Worm (Caenorhabditis elegans) whole organism, early embryonic: ENCODE results near the gene mdt-26.

Experiments used
- B0310.2 ChIP-seq: sonication (generic microtip); optimal IDR thresholded peaks from 2 replicates; lab custom pipeline; 2016; ENCODE audit warnings: mild to moderate bottlenecking, missing genetic modification characterization, missing compliant biosample characterization
- F13C5.2 ChIP-seq: sonication (generic microtip); optimal IDR thresholded peaks from 2 replicates; lab custom pipeline; 2017; ENCODE audit warnings: mild to moderate bottlenecking, missing genetic modification characterization, inconsistent platforms, missing compliant biosample characterization
- aly-1 ChIP-seq: sonication (generic microtip); optimal IDR thresholded peaks from 2 replicates; lab custom pipeline; 2016; ENCODE audit warnings: missing genetic modification characterization, missing compliant biosample characterization
- ama-1 ChIP-seq: fragments of 150-350 bp; optimal IDR thresholded peaks from 2 replicates; lab custom pipeline; 2014
- ceh-13 ChIP-seq: fragments of 200-800 bp; sonication (Bioruptor generic); optimal IDR thresholded peaks from 2 replicates; lab custom pipeline; 2018; ENCODE audit warnings: mild to moderate bottlenecking, missing genetic modification characterization, missing compliant biosample characterization
- ceh-36 ChIP-seq: sonication (generic microtip); optimal IDR thresholded peaks from 2 replicates; lab custom pipeline; 2016; ENCODE audit warnings: missing genetic modification characterization, inconsistent platforms, missing compliant biosample characterization
- ets-7 ChIP-seq: sonication (generic microtip); optimal IDR thresholded peaks from 2 replicates; lab custom pipeline; 2016; ENCODE audit warnings: missing genotype, missing genetic modification characterization, missing compliant biosample characterization
- flt-1 ChIP-seq: fragments of 200-800 bp; sonication (Bioruptor generic); IDR thresholded peaks from 2 replicates; pipeline ENCODE4 v1.3.6; 2022; ENCODE audit warnings: missing genetic modification characterization, missing compliant biosample characterization
- hmbx-1 ChIP-seq: sonication (generic microtip); optimal IDR thresholded peaks from 2 replicates; lab custom pipeline; 2016; ENCODE audit warnings: mild to moderate bottlenecking, missing genetic modification characterization, missing compliant biosample characterization
- hmg-4 ChIP-seq: fragments of 200-800 bp; sonication (Bioruptor generic); optimal IDR thresholded peaks from 2 replicates; lab custom pipeline; 2018; ENCODE audit warnings: mild to moderate bottlenecking, missing genetic modification characterization, missing compliant biosample characterization
- hnd-1 ChIP-seq: sonication (generic microtip); optimal IDR thresholded peaks from 2 replicates; lab custom pipeline; 2016; ENCODE audit warnings: missing genetic modification characterization, missing compliant biosample characterization
- pes-1 ChIP-seq: fragments of 200-800 bp; sonication (Bioruptor generic); IDR thresholded peaks from 2 replicates; pipeline ENCODE4 v1.3.6; 2022; ENCODE audit warnings: missing genetic modification reagents, missing genetic modification characterization, missing compliant biosample characterization
- scrt-1 ChIP-seq: fragments of 200-800 bp; sonication (Bioruptor generic); IDR thresholded peaks from 2 replicates; pipeline ENCODE4 v1.3.6; 2022; ENCODE audit warnings: missing genetic modification characterization, missing compliant biosample characterization
- sea-1 ChIP-seq: fragments of 200-800 bp; sonication (Bioruptor generic); conservative IDR thresholded peaks from 2 replicates; pipeline ENCODE4 v1.3.6; 2022; ENCODE audit warnings: missing genetic modification characterization, missing compliant biosample characterization
- tbx-11 ChIP-seq: fragments of 200-800 bp; sonication (Bioruptor generic); IDR thresholded peaks from 2 replicates; pipeline ENCODE4 v1.3.6; 2022; ENCODE audit warnings: missing genetic modification characterization, missing compliant biosample characterization
- tbx-37 ChIP-seq: fragments of 200-800 bp; sonication (Bioruptor generic); conservative IDR thresholded peaks from 2 replicates; pipeline ENCODE4 v1.3.6; 2022; ENCODE audit warnings: missing genetic modification reagents, missing genetic modification characterization, missing compliant biosample characterization
- tra-4 ChIP-seq: sonication (generic microtip); optimal IDR thresholded peaks from 2 replicates; lab custom pipeline; 2017; ENCODE audit warnings: missing genetic modification characterization, missing compliant biosample characterization

The mdt-26 gene

ce11 chrII:5704479-5704878 is 43.5 kb downstream of the mdt-26 start:
- TF ChIP-seq ama-1 = no peak

ce11 chrII:5707532-5707931 is 46.6 kb downstream of the mdt-26 start, which contains the start of gene osta-2:
Gene osta-2 (plus strand): TSS chrII:5707691.
- TF ChIP-seq hmg-4 (GFP tag; lab: Kevin White, UChicago) (no peak), F13C5.2 (tag; lab: Kevin White, UChicago) (no peak), pes-1 (GFP tag; lab: Robert Waterston, UW) (no peak), tra-4 (tag; lab: Kevin White, UChicago) (no peak), B0310.2 (tag; lab: Kevin White, UChicago) (no peak), ceh-36 (tag; lab: Kevin White, UChicago) (no peak), scrt-1 (GFP tag; lab: Robert Waterston, UW) (no peak), sea-1 (no peak), tbx-37 (GFP tag; lab: Robert Waterston, UW) (no peak), hnd-1 (tag; lab: Kevin White, UChicago) (no peak), aly-1 (tag; lab: Kevin White, UChicago) (no peak), ceh-13 (GFP tag; lab: Kevin White, UChicago) (no peak), hmbx-1 (tag; lab: Kevin White, UChicago) (no peak), ama-1 (no peak), tbx-11 (no peak), flt-1 (GFP tag; lab: Robert Waterston, UW) (no peak), ets-7 (tag; lab: Kevin White, UChicago) (no peak)

ce11 chrII:5708154-5708553 is 47.2 kb downstream of the mdt-26 start:
- no peak for TF ChIP-seq ceh-36 (tag; lab: Kevin White, UChicago)
- no peak for TF ChIP-seq flt-1 (GFP tag; lab: Robert Waterston, UW)
- TF ChIP-seq pes-1 (GFP tag; lab: Robert Waterston, UW) = no peak
- no peak for TF ChIP-seq ets-7 (tag; lab: Kevin White, UChicago)
- TF ChIP-seq F13C5.2 (tag; lab: Kevin White, UChicago) = no peak
- no peak for TF ChIP-seq tbx-37 (GFP tag; lab: Robert Waterston, UW)
- no peak for TF ChIP-seq scrt-1 (GFP tag; lab: Robert Waterston, UW)
- no peak for TF ChIP-seq hmg-4 (GFP tag; lab: Kevin White, UChicago)
- TF ChIP-seq sea-1 = no peak
- no peak for TF ChIP-seq ama-1
- TF ChIP-seq tra-4 (tag; lab: Kevin White, UChicago) = no peak
- no peak for TF ChIP-seq ceh-13 (GFP tag; lab: Kevin White, UChicago)
- TF ChIP-seq aly-1 (tag; lab: Kevin White, UChicago) = no peak
- no peak for TF ChIP-seq hmbx-1 (tag; lab: Kevin White, UChicago)
- no peak for TF ChIP-seq hnd-1 (tag; lab: Kevin White, UChicago)
- TF ChIP-seq B0310.2 (tag; lab: Kevin White, UChicago) = no peak
- TF ChIP-seq tbx-11 = no peak

ce11 chrII:5710835-5711234 is 49.9 kb downstream of the mdt-26 start:
- TF ChIP-seq tbx-11 (no peak), sea-1 (no peak), aly-1 (tag; lab: Kevin White, UChicago) (no peak), B0310.2 (tag; lab: Kevin White, UChicago) (no peak), ama-1 (no peak), flt-1 (GFP tag; lab: Robert Waterston, UW) (no peak), tra-4 (tag; lab: Kevin White, UChicago) (no peak), hmg-4 (GFP tag; lab: Kevin White, UChicago) (no peak), ets-7 (tag; lab: Kevin White, UChicago) (no peak), hnd-1 (tag; lab: Kevin White, UChicago) (no peak), pes-1 (GFP tag; lab: Robert Waterston, UW) (no peak), hmbx-1 (tag; lab: Kevin White, UChicago) (no peak), F13C5.2 (tag; lab: Kevin White, UChicago) (no peak), tbx-37 (GFP tag; lab: Robert Waterston, UW) (no peak), ceh-36 (tag; lab: Kevin White, UChicago) (no peak)

- no peak for TF ChIP-seq pes-1 (GFP tag; lab: Robert Waterston, UW)
- peak; percentile 28 for TF ChIP-seq ama-1
Measured at ce11 chrII:5712126-5712525, 51.1 kb downstream of the mdt-26 start.

ce11 chrII:5714807-5715206 is 53.8 kb downstream of the mdt-26 start, which contains the start of the genes tiar-1 and lelo-4:
Gene tiar-1 (minus strand): TSS chrII:5714823.
Gene lelo-4 (plus strand): TSS chrII:5714924.
- TF ChIP-seq ets-7 (tag; lab: Kevin White, UChicago) = no peak
- TF ChIP-seq F13C5.2 (tag; lab: Kevin White, UChicago) = peak; percentile 29
- no peak for TF ChIP-seq pes-1 (GFP tag; lab: Robert Waterston, UW)
- TF ChIP-seq hmg-4 (GFP tag; lab: Kevin White, UChicago) = peak; percentile 7
- TF ChIP-seq tbx-11 = no peak
- no peak for TF ChIP-seq aly-1 (tag; lab: Kevin White, UChicago)
